Fruit fly (Drosophila melanogaster) whole organism, embryonic: Measurements from ENCODE around the gene CG12321.

Experiments used
- B-H2 ChIP-seq: fragments of 200-800 bp; sonication (Bioruptor generic); optimal IDR thresholded peaks from 2 replicates; lab custom pipeline; 2018; ENCODE audit warnings: missing biosample characterization, mild to moderate bottlenecking, missing genetic modification characterization
- CG10321 ChIP-seq: fragments of 200-800 bp; sonication (Bioruptor generic); IDR thresholded peaks from 2 replicates; pipeline ENCODE4 v1.3.6; 2022; ENCODE audit warnings: missing biosample characterization, missing genetic modification characterization
- CG10366 ChIP-seq: fragments of 200-800 bp; sonication (Bioruptor generic); IDR thresholded peaks from 2 replicates; pipeline ENCODE4 v1.3.6; 2022; ENCODE audit warnings: missing biosample characterization, missing genetic modification characterization
- CG12299 ChIP-seq: fragments of 200-800 bp; sonication (Bioruptor generic); optimal IDR thresholded peaks from 2 replicates; lab custom pipeline; 2018; ENCODE audit warnings: missing biosample characterization, mild to moderate bottlenecking, missing genetic modification characterization
- CG13123 ChIP-seq: fragments of 200-800 bp; sonication (Bioruptor generic); optimal IDR thresholded peaks from 2 replicates; lab custom pipeline; 2016; ENCODE audit warnings: missing biosample characterization, missing genetic modification characterization
- CG13624 ChIP-seq: fragments of 200-800 bp; sonication (Bioruptor generic); optimal IDR thresholded peaks from 2 replicates; lab custom pipeline; 2016; ENCODE audit warnings: missing biosample characterization, missing genetic modification characterization
- CG15269 ChIP-seq: fragments of 200-800 bp; sonication (Bioruptor generic); optimal IDR thresholded peaks from 2 replicates; lab custom pipeline; 2018; ENCODE audit warnings: missing biosample characterization, mild to moderate bottlenecking, missing genetic modification characterization, moderate library complexity
- CG1792 ChIP-seq: fragments of 200-800 bp; sonication (Bioruptor generic); optimal IDR thresholded peaks from 2 replicates; lab custom pipeline; 2016; ENCODE audit warnings: missing biosample characterization, missing genetic modification characterization
- CG18619 ChIP-seq: fragments of 200-800 bp; sonication (Bioruptor generic); optimal IDR thresholded peaks from 3 replicates; lab custom pipeline; 2017; ENCODE audit warnings: missing biosample characterization, mild to moderate bottlenecking, missing genetic modification characterization
- CG2678 ChIP-seq: fragments of 200-800 bp; sonication (Bioruptor generic); optimal IDR thresholded peaks from 3 replicates; lab custom pipeline; 2019; ENCODE audit warnings: missing biosample characterization, mild to moderate bottlenecking, missing genetic modification characterization, moderate library complexity
- CG31441 ChIP-seq: fragments of 200-800 bp; sonication (Bioruptor generic); IDR thresholded peaks from 2 replicates; pipeline ENCODE4 v1.3.6; 2022; ENCODE audit warnings: missing biosample characterization, missing genetic modification characterization
- CG4404 ChIP-seq: fragments of 200-800 bp; sonication (Bioruptor generic); IDR thresholded peaks from 2 replicates; pipeline ENCODE4 v1.3.6; 2022; ENCODE audit warnings: missing biosample characterization, missing genetic modification characterization
- CG4707 ChIP-seq: fragments of 200-800 bp; sonication (Bioruptor generic); optimal IDR thresholded peaks from 2 replicates; lab custom pipeline; 2018; ENCODE audit warnings: missing biosample characterization, mild to moderate bottlenecking, missing genetic modification characterization, moderate library complexity
- CG6654 ChIP-seq: fragments of 200-800 bp; sonication (Bioruptor generic); optimal IDR thresholded peaks from 2 replicates; lab custom pipeline; 2017; ENCODE audit warnings: missing biosample characterization, mild to moderate bottlenecking, missing genetic modification characterization
- CG6683 ChIP-seq: fragments of 200-800 bp; sonication (Bioruptor generic); optimal IDR thresholded peaks from 2 replicates; lab custom pipeline; 2017; ENCODE audit warnings: missing biosample characterization, mild to moderate bottlenecking, missing genetic modification characterization, missing genetic modification reagents
- CG7271 ChIP-seq: fragments of 200-800 bp; sonication (Bioruptor generic); optimal IDR thresholded peaks from 2 replicates; lab custom pipeline; 2018; ENCODE audit warnings: missing biosample characterization, mild to moderate bottlenecking, missing genetic modification characterization, moderate library complexity
- CG8290 ChIP-seq, 3 experiments: fragments of 200-800 bp; sonication (Bioruptor generic); optimal IDR thresholded peaks; 2 replicates each; lab custom pipeline; 2016 to 2019; ENCODE audit warnings: missing biosample characterization in 3 of 3, missing genetic modification characterization in 3 of 3, mild to moderate bottlenecking in 2 of 3, moderate library complexity in 1 of 3
- CG8478 ChIP-seq: fragments of >200 bp; optimal IDR thresholded peaks from 2 replicates; lab custom pipeline; 2018
- CG9727 ChIP-seq: fragments of 200-800 bp; sonication (Bioruptor generic); optimal IDR thresholded peaks from 3 replicates; lab custom pipeline; 2017; ENCODE audit warnings: missing biosample characterization, mild to moderate bottlenecking, missing genetic modification characterization
- Chrac-16 ChIP-seq: fragments of 200-800 bp; sonication (Bioruptor generic); optimal IDR thresholded peaks from 3 replicates; lab custom pipeline; 2016; ENCODE audit warnings: missing biosample characterization, missing genetic modification characterization
- Doc3 ChIP-seq: fragments of 200-800 bp; sonication (Bioruptor generic); IDR thresholded peaks from 3 replicates; pipeline ENCODE4 v1.3.6; 2022; ENCODE audit warnings: missing biosample characterization, missing genetic modification characterization; ENCODE audit not compliant: partially characterized antibody
- ERR ChIP-seq: fragments of 200-800 bp; sonication (Bioruptor generic); optimal IDR thresholded peaks from 2 replicates; lab custom pipeline; 2016; ENCODE audit warnings: missing biosample characterization, missing genetic modification characterization
- Ets65A ChIP-seq: fragments of 200-800 bp; sonication (Bioruptor generic); peaks from one replicate; lab custom pipeline; 2016; ENCODE audit warnings: missing biosample characterization, missing genetic modification characterization
- GATAe ChIP-seq: fragments of 200-800 bp; sonication (Bioruptor generic); conservative IDR thresholded peaks from 2 replicates; pipeline ENCODE4 v1.3.6; 2022; ENCODE audit warnings: missing biosample characterization, missing genetic modification characterization
- H15 ChIP-seq: fragments of 200-800 bp; sonication (Bioruptor generic); IDR thresholded peaks from 3 replicates; pipeline ENCODE4 v1.3.6; 2022; ENCODE audit warnings: missing biosample characterization, missing genetic modification characterization
- HmgD ChIP-seq: fragments of 200-800 bp; sonication (Bioruptor generic); optimal IDR thresholded peaks from 3 replicates; lab custom pipeline; 2016; ENCODE audit warnings: missing biosample characterization, missing genetic modification characterization
- Hmx ChIP-seq: fragments of 200-800 bp; sonication (Bioruptor generic); optimal IDR thresholded peaks from 2 replicates; lab custom pipeline; 2016; ENCODE audit warnings: missing biosample characterization, missing genetic modification characterization
- Hr39 ChIP-seq: fragments of >200 bp; optimal IDR thresholded peaks from 2 replicates; lab custom pipeline; 2017
- Lhr ChIP-seq: fragments of 200-800 bp; sonication (Bioruptor generic); optimal IDR thresholded peaks from 3 replicates; lab custom pipeline; 2017; ENCODE audit warnings: mild to moderate bottlenecking, missing biosample characterization, missing genetic modification reagents, missing genetic modification characterization
- Mrtf ChIP-seq: fragments of 200-800 bp; sonication (Bioruptor generic); IDR thresholded peaks from 3 replicates; pipeline ENCODE4 v1.3.6; 2022; ENCODE audit warnings: missing biosample characterization, missing genetic modification characterization
- NC2β ChIP-seq: fragments of 200-800 bp; sonication (Bioruptor generic); optimal IDR thresholded peaks from 2 replicates; lab custom pipeline; 2016; ENCODE audit warnings: missing biosample characterization, missing genetic modification characterization
- NK7.1 ChIP-seq: fragments of 200-800 bp; sonication (Bioruptor generic); optimal IDR thresholded peaks from 3 replicates; lab custom pipeline; 2016; ENCODE audit warnings: missing biosample characterization, missing genetic modification characterization
- Spps ChIP-seq: fragments of 200-800 bp; sonication (Bioruptor generic); optimal IDR thresholded peaks from 2 replicates; lab custom pipeline; 2018; ENCODE audit warnings: missing biosample characterization, mild to moderate bottlenecking, missing genetic modification characterization
- Stat92E ChIP-seq, 3 experiments: fragments of >200 bp in 2 of 3; fragments of 200-800 bp in 1 of 3; sonication (Bioruptor generic) in 1 of 3; optimal IDR thresholded peaks; 2 replicates each; lab custom pipeline; 2017 to 2019; ENCODE audit warnings: missing biosample characterization in 3 of 3, missing genetic modification characterization in 3 of 3, mild to moderate bottlenecking in 1 of 3, moderate library complexity in 1 of 3
- YL-1 ChIP-seq: fragments of 200-800 bp; sonication (Bioruptor generic); optimal IDR thresholded peaks from 3 replicates; lab custom pipeline; 2017; ENCODE audit warnings: missing biosample characterization, mild to moderate bottlenecking, missing genetic modification characterization
- ara ChIP-seq: fragments of 200-800 bp; sonication (Bioruptor generic); IDR thresholded peaks from 2 replicates; pipeline ENCODE4 v1.3.6; 2022; ENCODE audit warnings: missing biosample characterization, missing genetic modification characterization
- cg ChIP-seq: fragments of 200-800 bp; sonication (Bioruptor generic); optimal IDR thresholded peaks from 3 replicates; lab custom pipeline; 2019; ENCODE audit warnings: missing biosample characterization, mild to moderate bottlenecking, missing genetic modification characterization, moderate library complexity
- dmrt11E ChIP-seq: fragments of 200-800 bp; sonication (Bioruptor generic); optimal IDR thresholded peaks from 3 replicates; lab custom pipeline; 2018; ENCODE audit warnings: missing biosample characterization, mild to moderate bottlenecking, missing genetic modification characterization, moderate library complexity
- ems ChIP-seq: fragments of 200-800 bp; sonication (Bioruptor generic); optimal IDR thresholded peaks from 3 replicates; lab custom pipeline; 2016; ENCODE audit warnings: missing biosample characterization, missing genetic modification characterization
- gro ChIP-seq: fragments of 200-800 bp; sonication (Bioruptor generic); optimal IDR thresholded peaks from 2 replicates; lab custom pipeline; 2016; ENCODE audit warnings: missing biosample characterization, missing genetic modification characterization
- hth ChIP-seq: fragments of >200 bp; optimal IDR thresholded peaks from 2 replicates; lab custom pipeline; 2017; ENCODE audit warnings: inconsistent platforms
- jigr1 ChIP-seq: fragments of 200-800 bp; sonication (Bioruptor generic); IDR thresholded peaks from 3 replicates; pipeline ENCODE4 v1.3.6; 2022; ENCODE audit warnings: missing biosample characterization, missing genetic modification characterization
- jumu ChIP-seq: fragments of 200-800 bp; sonication (Bioruptor generic); optimal IDR thresholded peaks from 3 replicates; lab custom pipeline; 2016; ENCODE audit warnings: missing biosample characterization, missing genetic modification characterization
- klu ChIP-seq: fragments of 200-800 bp; sonication (Bioruptor generic); IDR thresholded peaks from 2 replicates; pipeline ENCODE4 v1.3.6; 2022; ENCODE audit warnings: missing biosample characterization, missing genetic modification characterization
- lbe ChIP-seq: fragments of 200-800 bp; sonication (Bioruptor generic); optimal IDR thresholded peaks from 2 replicates; lab custom pipeline; 2016; ENCODE audit warnings: missing biosample characterization, mild to moderate bottlenecking, missing genetic modification characterization
- pho ChIP-seq: fragments of 200-800 bp; sonication (Bioruptor generic); optimal IDR thresholded peaks from 2 replicates; lab custom pipeline; 2016; ENCODE audit warnings: missing biosample characterization, missing genetic modification characterization
- prd ChIP-seq, 3 experiments: fragments of >200 bp in 2 of 3; fragments of 200-800 bp in 1 of 3; sonication (Bioruptor generic) in 1 of 3; optimal IDR thresholded peaks in 2 of 3; IDR thresholded peaks in 1 of 3; 2 replicates in 2 of 3; 3 replicates in 1 of 3; pipeline versions ENCODE4 v1.3.6 to Lab custom; 2017 to 2022; ENCODE audit warnings: missing biosample characterization in 1 of 3, missing genetic modification characterization in 1 of 3
- pros ChIP-seq: fragments of 200-800 bp; sonication (Bioruptor generic); optimal IDR thresholded peaks from 3 replicates; lab custom pipeline; 2019; ENCODE audit warnings: missing biosample characterization, mild to moderate bottlenecking, missing genetic modification characterization, moderate library complexity
- sens-2 ChIP-seq: fragments of 200-800 bp; sonication (Bioruptor generic); IDR thresholded peaks from 2 replicates; pipeline ENCODE4 v1.3.6; 2022; ENCODE audit warnings: missing biosample characterization, missing genetic modification characterization
- stc ChIP-seq: fragments of 200-800 bp; sonication (Bioruptor generic); IDR thresholded peaks from 2 replicates; pipeline ENCODE4 v1.3.6; 2022; ENCODE audit warnings: missing biosample characterization, missing genetic modification characterization
- tio ChIP-seq: fragments of 200-800 bp; sonication (Bioruptor generic); optimal IDR thresholded peaks from 2 replicates; lab custom pipeline; 2017; ENCODE audit warnings: missing biosample characterization, missing genetic modification characterization, inconsistent platforms
- trem ChIP-seq: fragments of 200-800 bp; optimal IDR thresholded peaks from 3 replicates; lab custom pipeline; 2019; ENCODE audit warnings: missing biosample characterization, mild to moderate bottlenecking, missing genetic modification characterization, moderate library complexity

The CG12321 gene

dm6 chr3R:18223434-18223833, 34.9 kb upstream of the CG12321 start, which contains the start of the genes mTerf5 and Non3 (continued):
- no peak for TF ChIP-seq klu
- TF ChIP-seq CG4707 (GFP tag; lab: Kevin White, UChicago): no peak
- TF ChIP-seq CG12299 (tag; lab: Kevin White, UChicago): peak; percentile 32
- TF ChIP-seq pros (GFP tag; lab: Kevin White, UChicago): no peak
- TF ChIP-seq CG10366 (GFP tag; lab: Robert Waterston, UW): peak; percentile 27; the same call in 1 of the 2 replicates
- TF ChIP-seq prd (optimal IDR thresholded peaks at IDR 0.05; lab: Kevin White, UChicago): no peak
- peak; percentile 66 for TF ChIP-seq prd (GFP tag; IDR thresholded peaks at IDR 0.05; lab: Robert Waterston, UW)
- no peak for TF ChIP-seq cg (GFP tag; lab: Kevin White, UChicago)
- TF ChIP-seq CG18619: peak; percentile 9
- TF ChIP-seq CG10321 (GFP tag; lab: Robert Waterston, UW): no peak
- no peak for TF ChIP-seq HmgD (GFP tag; lab: Kevin White, UChicago)
- no peak for TF ChIP-seq Stat92E (GFP tag; optimal IDR thresholded peaks at IDR 0.05; lab: Kevin White, UChicago)
- peak; percentile 16 for TF ChIP-seq Spps (tag; lab: Kevin White, UChicago)
- TF ChIP-seq B-H2 (GFP tag; lab: Kevin White, UChicago): peak; percentile 70
- no peak for TF ChIP-seq Mrtf (GFP tag; lab: Robert Waterston, UW)
- no peak for TF ChIP-seq CG8478 (lab: Kevin White, UChicago)
- peak; percentile 89 for TF ChIP-seq Doc3
- peak; percentile 63 for TF ChIP-seq CG15269 (tag; lab: Kevin White, UChicago)
- TF ChIP-seq CG2678: peak; percentile 67
- no peak for TF ChIP-seq tio (GFP tag; lab: Kevin White, UChicago)
- peak; percentile 83 for TF ChIP-seq Ets65A (GFP tag; lab: Kevin White, UChicago)
- no peak for TF ChIP-seq stc
- no peak for TF ChIP-seq hth (lab: Kevin White, UChicago)
- TF ChIP-seq CG31441: peak; percentile 64
- peak; percentile 34; the same call in 1 of the 2 replicates for TF ChIP-seq CG4404 (GFP tag; lab: Robert Waterston, UW)
- peak; percentile 23 for TF ChIP-seq jumu (GFP tag; lab: Kevin White, UChicago)
- TF ChIP-seq Lhr (GFP tag; lab: Kevin White, UChicago): peak; percentile 15
- TF ChIP-seq CG9727 (GFP tag; lab: Kevin White, UChicago): peak; percentile 60
- no peak for TF ChIP-seq Hr39 (lab: Kevin White, UChicago)
- TF ChIP-seq CG6654: no peak
- peak; percentile 50 for TF ChIP-seq YL-1
- TF ChIP-seq ems (GFP tag; lab: Kevin White, UChicago): no peak
- TF ChIP-seq CG13624 (GFP tag; lab: Kevin White, UChicago): no peak
- no peak for TF ChIP-seq gro (GFP tag; lab: Kevin White, UChicago)
- peak; percentile 95 for TF ChIP-seq trem (tag; lab: Kevin White, UChicago)
- peak; percentile 65 for TF ChIP-seq dmrt11E (tag; lab: Kevin White, UChicago)
- peak; percentile 52 for TF ChIP-seq CG8290 (GFP tag; optimal IDR thresholded peaks at IDR 0.05; lab: Kevin White, UChicago)
- TF ChIP-seq CG8290 (tag; optimal IDR thresholded peaks at IDR 0.05; lab: Kevin White, UChicago): peak in 1 of 2 experiments; percentile 20
- TF ChIP-seq pho (GFP tag; lab: Kevin White, UChicago): peak; percentile 32
- TF ChIP-seq Hmx: no peak
- no peak for TF ChIP-seq ERR
- peak; percentile 38 for TF ChIP-seq CG13123 (GFP tag; lab: Kevin White, UChicago)
- TF ChIP-seq jigr1 (GFP tag; lab: Robert Waterston, UW): no peak
- TF ChIP-seq H15 (GFP tag; lab: Robert Waterston, UW): peak; percentile 15; the same call in 1 of the 3 replicates
- no peak for TF ChIP-seq NC2β (GFP tag; lab: Kevin White, UChicago)
- TF ChIP-seq CG7271 (tag; lab: Kevin White, UChicago): peak; percentile 44
- TF ChIP-seq GATAe (GFP tag; lab: Robert Waterston, UW): no peak
- no peak for TF ChIP-seq ara (GFP tag; lab: Robert Waterston, UW)
- TF ChIP-seq CG1792 (GFP tag; lab: Kevin White, UChicago): no peak
- peak; percentile 46 for TF ChIP-seq Chrac-16 (GFP tag; lab: Kevin White, UChicago)
- TF ChIP-seq CG6683: peak; percentile 40
- peak; percentile 51 for TF ChIP-seq lbe (GFP tag; lab: Kevin White, UChicago)
- TF ChIP-seq sens-2 (GFP tag; lab: Robert Waterston, UW): no peak
- TF ChIP-seq NK7.1 (GFP tag; lab: Kevin White, UChicago): no peak
